Worm (Caenorhabditis elegans) whole organism, L3 larva: Measurements from ENCODE around the gene F38B6.6.
A peak's percentile ranks its signal among the peaks of the same experiment; 100 is the strongest.

Experiments used
- ZK546.5 ChIP-seq: sonication (generic microtip); optimal IDR thresholded peaks from 2 replicates; lab custom pipeline; 2017; ENCODE audit warnings: missing biosample characterization, missing genetic modification characterization
- aly-2 ChIP-seq: fragments of 150-350 bp; optimal IDR thresholded peaks from 2 replicates; lab custom pipeline; 2014; ENCODE audit warnings: missing biosample characterization, missing genetic modification characterization
- ama-1 ChIP-seq: fragments of 150-350 bp; optimal IDR thresholded peaks from 2 replicates; lab custom pipeline; 2018
- ceh-16 ChIP-seq: sonication (generic microtip); optimal IDR thresholded peaks from 2 replicates; lab custom pipeline; 2017; ENCODE audit warnings: missing biosample characterization, missing genetic modification characterization
- ceh-82 ChIP-seq: fragments of 150-350 bp; optimal IDR thresholded peaks from 2 replicates; lab custom pipeline; 2014; ENCODE audit warnings: missing biosample characterization, missing genetic modification characterization
- ceh-9 ChIP-seq: sonication (generic microtip); optimal IDR thresholded peaks from 2 replicates; lab custom pipeline; 2018; ENCODE audit warnings: missing biosample characterization, missing genetic modification characterization
- daf-12 ChIP-seq: fragments of 150-350 bp; optimal IDR thresholded peaks from 2 replicates; lab custom pipeline; 2014; ENCODE audit warnings: missing biosample characterization, missing genetic modification reagents, missing genetic modification characterization
- elt-2 ChIP-seq: sonication (generic microtip); optimal IDR thresholded peaks from 2 replicates; lab custom pipeline; 2016; ENCODE audit warnings: missing genetic modification reagents, mild to moderate bottlenecking, missing genetic modification characterization, missing compliant biosample characterization
- fkh-10 ChIP-seq: sonication (generic microtip); optimal IDR thresholded peaks from 2 replicates; lab custom pipeline; 2017; ENCODE audit warnings: missing biosample characterization, missing genetic modification reagents, missing genetic modification characterization
- fkh-2 ChIP-seq: fragments of 150-350 bp; optimal IDR thresholded peaks from 2 replicates; lab custom pipeline; 2014; ENCODE audit warnings: missing biosample characterization, missing genetic modification reagents, missing genetic modification characterization
- lin-15B ChIP-seq: fragments of 150-350 bp; optimal IDR thresholded peaks from 2 replicates; lab custom pipeline; 2014; ENCODE audit warnings: missing biosample characterization, missing genetic modification characterization
- lin-39 ChIP-seq: fragments of 150-350 bp; optimal IDR thresholded peaks from 2 replicates; lab custom pipeline; 2018; ENCODE audit warnings: missing biosample characterization, missing genetic modification reagents, missing genetic modification characterization
- mdl-1 ChIP-seq: fragments of 150-350 bp; optimal IDR thresholded peaks from 2 replicates; lab custom pipeline; 2014; ENCODE audit warnings: missing biosample characterization, missing genetic modification characterization
- mml-1 ChIP-seq: fragments of 150-350 bp; sonication (generic microtip); optimal IDR thresholded peaks from 3 replicates; lab custom pipeline; 2014; ENCODE audit warnings: missing biosample characterization, missing genetic modification characterization
- nfya-1 ChIP-seq: sonication (generic microtip); optimal IDR thresholded peaks from 2 replicates; lab custom pipeline; 2017; ENCODE audit warnings: missing genetic modification characterization, mild to moderate bottlenecking, missing compliant biosample characterization, antibody characterized with exemption, moderate library complexity; ENCODE audit not compliant: insufficient read depth
- nhr-12 ChIP-seq: fragments of 150-350 bp; optimal IDR thresholded peaks from 2 replicates; lab custom pipeline; 2014; ENCODE audit warnings: missing biosample characterization, missing genetic modification characterization
- nhr-23 ChIP-seq: fragments of 150-350 bp; optimal IDR thresholded peaks from 2 replicates; lab custom pipeline; 2014; ENCODE audit warnings: missing biosample characterization, missing genetic modification reagents, missing genetic modification characterization
- nhr-237 ChIP-seq: fragments of 150-350 bp; optimal IDR thresholded peaks from 2 replicates; lab custom pipeline; 2014; ENCODE audit warnings: missing biosample characterization, missing genetic modification characterization
- nhr-25 ChIP-seq: sonication (generic microtip); optimal IDR thresholded peaks from 2 replicates; lab custom pipeline; 2017; ENCODE audit warnings: missing biosample characterization, missing genetic modification characterization
- nhr-43 ChIP-seq: sonication (generic microtip); optimal IDR thresholded peaks from 2 replicates; lab custom pipeline; 2016; ENCODE audit warnings: mild to moderate bottlenecking, missing genetic modification characterization, missing compliant biosample characterization; ENCODE audit not compliant: poor library complexity, severe bottlenecking
- nhr-67 ChIP-seq: fragments of 150-350 bp; optimal IDR thresholded peaks from 2 replicates; lab custom pipeline; 2014; ENCODE audit warnings: missing biosample characterization, missing genetic modification characterization
- nhr-76 ChIP-seq: fragments of 150-350 bp; sonication (generic microtip); optimal IDR thresholded peaks from 5 replicates; lab custom pipeline; 2014; ENCODE audit warnings: missing biosample characterization, missing genetic modification characterization
- nhr-77 ChIP-seq: fragments of 150-350 bp; optimal IDR thresholded peaks from 2 replicates; lab custom pipeline; 2014; ENCODE audit warnings: missing biosample characterization, missing genetic modification characterization
- pha-4 ChIP-seq: fragments of 150-350 bp; optimal IDR thresholded peaks from 2 replicates; lab custom pipeline; 2014; ENCODE audit warnings: missing biosample characterization, missing genetic modification reagents, missing genetic modification characterization
- pqm-1 ChIP-seq: fragments of 150-350 bp; optimal IDR thresholded peaks from 2 replicates; lab custom pipeline; 2017; ENCODE audit warnings: missing biosample characterization, missing genetic modification characterization, inconsistent platforms
- snpc-4 ChIP-seq: fragments of 150-350 bp; optimal IDR thresholded peaks from 2 replicates; lab custom pipeline; 2014; ENCODE audit warnings: missing biosample characterization, missing genetic modification characterization
- tbx-2 ChIP-seq: sonication (generic microtip); optimal IDR thresholded peaks from 2 replicates; lab custom pipeline; 2016; ENCODE audit warnings: mild to moderate bottlenecking, missing genetic modification characterization, missing compliant biosample characterization
- unc-39 ChIP-seq: sonication (generic microtip); optimal IDR thresholded peaks from 4 replicates; lab custom pipeline; 2017; ENCODE audit warnings: missing biosample characterization, missing genetic modification characterization
- unc-62 ChIP-seq: fragments of 150-350 bp; sonication (generic microtip); optimal IDR thresholded peaks from 4 replicates; lab custom pipeline; 2014; ENCODE audit warnings: missing biosample characterization, missing genetic modification reagents, missing genetic modification characterization
- zag-1 ChIP-seq: fragments of 150-350 bp; optimal IDR thresholded peaks from 2 replicates; lab custom pipeline; 2014; ENCODE audit warnings: missing biosample characterization, missing genetic modification characterization
- ztf-11 ChIP-seq: fragments of 150-350 bp; optimal IDR thresholded peaks from 2 replicates; lab custom pipeline; 2014; ENCODE audit warnings: missing biosample characterization, missing genetic modification characterization
- ztf-4 ChIP-seq: fragments of 150-350 bp; optimal IDR thresholded peaks from 2 replicates; lab custom pipeline; 2014; ENCODE audit warnings: missing biosample characterization, missing genetic modification characterization

F38B6.6 gene

ce11 chrX:6728820-6729396 is 39.0 kb upstream of the F38B6.6 start:
- TF ChIP-seq ceh-9 (tag; lab: Kevin White, UChicago) (no peak), mml-1 (tag; lab: Kevin White, UChicago) (no peak), elt-2 (tag; lab: Kevin White, UChicago) (peak; percentile 64), pqm-1 (tag; lab: Kevin White, UChicago) (peak; percentile 21), pha-4 (peak; percentile 35), daf-12 (no peak), mdl-1 (tag; lab: Kevin White, UChicago) (peak; percentile 52)

- TF ChIP-seq elt-2 (tag; lab: Kevin White, UChicago), result peak; percentile 15
- TF ChIP-seq ama-1 (lab: Kevin White, UChicago), result peak; percentile 88
- TF ChIP-seq unc-62 (GFP tag; lab: Kevin White, UChicago), result no peak
These were observed 35.4 kb upstream of the F38B6.6 start, which contains the start of gene slc-25A10 for ce11 chrX:6725260-6725718. Gene slc-25A10, minus strand, starts transcription at chrX:6725668.

- TF ChIP-seq elt-2 (tag; lab: Kevin White, UChicago), result peak; percentile 54
- TF ChIP-seq ztf-11 (tag; lab: Kevin White, UChicago), result no peak
These were observed 33.1 kb upstream of the F38B6.6 start, which contains the start of gene smf-1 for ce11 chrX:6722966-6723365. Gene smf-1, minus strand, starts transcription at chrX:6723066.

DNA sequence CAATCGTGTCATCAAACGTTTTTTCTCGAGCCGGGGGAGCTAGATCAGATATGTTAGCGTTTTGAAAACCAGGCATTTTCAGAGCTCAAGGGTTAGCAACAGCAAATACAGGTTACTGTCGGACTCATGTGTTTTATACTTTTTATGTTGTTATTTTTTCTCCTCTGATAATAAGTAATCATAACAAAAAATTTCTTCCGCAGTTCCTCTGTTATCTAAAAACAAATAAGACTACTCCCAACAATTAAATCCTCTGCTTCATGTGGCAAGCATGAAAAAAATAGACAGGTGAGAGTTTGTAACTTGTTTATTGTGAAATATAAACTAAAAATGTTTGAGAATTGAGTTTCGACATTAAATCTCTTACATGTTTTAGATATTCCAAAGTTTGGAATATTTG is 28.7 kb upstream of the F38B6.6 start, which contains the start of gene smf-2:
smf-2 (minus strand) TSS at position 101 of the 400 bp plus-strand sequence.
- TF ChIP-seq nhr-67 (tag; lab: Kevin White, UChicago) (no peak), daf-12 (no peak), aly-2 (no peak), ZK546.5 (no peak), pha-4 (no peak), ceh-82 (tag; lab: Kevin White, UChicago) (no peak), lin-39 (tag; lab: Kevin White, UChicago) (no peak), elt-2 (tag; lab: Kevin White, UChicago) (no peak), ztf-4 (tag; lab: Kevin White, UChicago) (no peak), zag-1 (tag; lab: Kevin White, UChicago) (no peak), nhr-237 (tag; lab: Kevin White, UChicago) (no peak), mml-1 (tag; lab: Kevin White, UChicago) (no peak), ama-1 (lab: Kevin White, UChicago) (no peak), mdl-1 (tag; lab: Kevin White, UChicago) (no peak), fkh-10 (no peak), nfya-1 (tag; lab: Kevin White, UChicago) (no peak), unc-62 (GFP tag; lab: Kevin White, UChicago) (no peak), pqm-1 (tag; lab: Kevin White, UChicago) (no peak)

DNA sequence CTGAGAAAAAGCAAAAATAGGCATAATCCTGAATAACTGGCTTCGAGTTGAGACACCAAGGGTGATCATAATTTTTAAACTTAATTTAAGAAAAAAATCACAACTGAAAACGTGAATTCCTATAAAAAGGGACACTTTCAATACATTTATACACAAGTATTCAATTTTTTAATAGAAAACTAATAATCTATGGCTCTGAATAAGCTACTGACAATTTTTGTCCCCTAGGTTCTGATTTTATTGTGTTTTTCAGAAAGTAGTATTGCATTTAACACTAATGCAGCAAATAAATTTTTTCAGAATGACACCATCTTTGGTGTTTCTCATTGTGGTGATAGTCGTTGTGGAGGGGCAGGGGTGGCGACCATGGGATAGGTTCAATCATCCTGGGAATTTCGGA is 23.4 kb upstream of the F38B6.6 start, which contains the start of gene nas-11:
nas-11 (plus strand) TSS at position 301 of the 400 bp plus-strand sequence.
- TF ChIP-seq nhr-23 (tag; lab: Kevin White, UChicago), result no peak
- TF ChIP-seq mml-1 (tag; lab: Kevin White, UChicago), result no peak

DNA sequence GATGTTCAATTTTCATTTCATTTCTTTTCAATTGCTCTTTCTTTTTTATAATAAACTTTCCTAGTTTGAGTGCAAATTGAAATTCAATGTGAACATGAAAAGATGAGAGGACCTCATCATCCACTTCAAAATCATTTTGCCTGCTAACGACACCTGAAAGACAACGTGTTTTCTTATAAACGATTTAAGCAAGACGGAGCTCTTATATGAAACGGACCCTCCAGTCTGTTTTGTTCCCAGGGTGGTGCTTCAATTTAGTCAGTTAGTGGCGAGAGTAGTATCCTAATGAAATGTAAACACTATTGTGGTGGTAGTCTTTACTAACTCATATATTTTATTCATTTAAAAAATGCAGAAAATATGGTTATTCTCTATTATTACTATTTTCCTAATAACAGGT is 19.4 kb upstream of the F38B6.6 start, which contains the start of gene acr-3:
acr-3 (plus strand) TSS at position 301 of the 400 bp plus-strand sequence.
- TF ChIP-seq nhr-43 (tag; lab: Kevin White, UChicago) (no peak), tbx-2 (no peak), unc-39 (tag; lab: Kevin White, UChicago) (no peak), nhr-25 (no peak), ZK546.5 (no peak), nhr-77 (tag; lab: Kevin White, UChicago) (no peak), nhr-237 (tag; lab: Kevin White, UChicago) (no peak), ama-1 (lab: Kevin White, UChicago) (no peak), snpc-4 (tag; lab: Kevin White, UChicago) (no peak), ceh-16 (tag; lab: Kevin White, UChicago) (no peak), fkh-2 (tag; lab: Kevin White, UChicago) (no peak), ztf-11 (tag; lab: Kevin White, UChicago) (no peak), nhr-67 (tag; lab: Kevin White, UChicago) (no peak), ceh-82 (tag; lab: Kevin White, UChicago) (no peak), nhr-76 (no peak), lin-15B (tag; lab: Kevin White, UChicago) (no peak), fkh-10 (no peak), nhr-12 (no peak), elt-2 (tag; lab: Kevin White, UChicago) (no peak)
